Worm (Caenorhabditis elegans): ENCODE data around the gene dmsr-6.

ce11 chrII:14480772-14481171, 25.3 kb downstream of the dmsr-6 start:
- TF ChIP-seq cog-1 (tag; optimal IDR thresholded peaks at IDR 0.05) (no peak), med-1 (GFP tag; optimal IDR thresholded peaks at IDR 0.05; ENCODE audit: insufficient read depth) (no peak)
